Fruit fly (Drosophila melanogaster) whole organism, wandering third instar larva: ENCODE data around the gene CG14511.

Experiments
- Abd-B ChIP-seq: fragments of >200 bp; optimal IDR thresholded peaks from 2 replicates; lab custom pipeline; 2017; ENCODE audit warnings: missing biosample characterization, missing genetic modification characterization
- CG32264 ChIP-seq: fragments of 200-800 bp; sonication (Bioruptor generic); optimal IDR thresholded peaks from 2 replicates; lab custom pipeline; 2016; ENCODE audit warnings: missing biosample characterization, missing genetic modification characterization
- CG9705 ChIP-seq: fragments of 200-800 bp; sonication (Bioruptor generic); optimal IDR thresholded peaks from 2 replicates; lab custom pipeline; 2018; ENCODE audit warnings: missing biosample characterization, mild to moderate bottlenecking, missing genetic modification characterization
- CrebA ChIP-seq: fragments of 200-800 bp; sonication (Bioruptor generic); optimal IDR thresholded peaks from 2 replicates; lab custom pipeline; 2016; ENCODE audit warnings: missing biosample characterization, mild to moderate bottlenecking, missing genetic modification characterization, borderline replicate concordance
- Dfd ChIP-seq: fragments of >200 bp; optimal IDR thresholded peaks from 2 replicates; lab custom pipeline; 2017; ENCODE audit warnings: missing biosample characterization, missing genetic modification characterization
- GATAd ChIP-seq: sonication (Bioruptor generic); optimal IDR thresholded peaks from 2 replicates; lab custom pipeline; 2016; ENCODE audit warnings: missing biosample characterization, missing genetic modification characterization
- HLH106 ChIP-seq: fragments of 200-800 bp; optimal IDR thresholded peaks from 3 replicates; lab custom pipeline; 2019; ENCODE audit warnings: missing biosample characterization, mild to moderate bottlenecking, missing genetic modification characterization, moderate library complexity
- Hnf4 ChIP-seq: fragments of 200-800 bp; sonication (Bioruptor generic); optimal IDR thresholded peaks from 2 replicates; lab custom pipeline; 2016; ENCODE audit warnings: missing biosample characterization, mild to moderate bottlenecking, missing genetic modification characterization
- Hr78 ChIP-seq: fragments of >200 bp; optimal IDR thresholded peaks from 2 replicates; lab custom pipeline; 2017; ENCODE audit warnings: missing biosample characterization, missing genetic modification characterization
- Jra ChIP-seq: sonication (Bioruptor generic); optimal IDR thresholded peaks from 2 replicates; lab custom pipeline; 2016; ENCODE audit warnings: missing biosample characterization, missing genetic modification characterization
- Mio ChIP-seq: sonication (Bioruptor generic); optimal IDR thresholded peaks from 2 replicates; lab custom pipeline; 2016; ENCODE audit warnings: missing biosample characterization, missing genetic modification characterization
- Myc ChIP-seq: fragments of >200 bp; optimal IDR thresholded peaks from 2 replicates; lab custom pipeline; 2017
- Rel ChIP-seq, 2 experiments: fragments of 200-800 bp; sonication (Bioruptor generic) in 1 of 2; optimal IDR thresholded peaks; 2 replicates in 1 of 2; 3 replicates in 1 of 2; lab custom pipeline; 2016 to 2019; ENCODE audit warnings: mild to moderate bottlenecking in 2 of 2, missing biosample characterization in 2 of 2, missing genetic modification characterization in 2 of 2, moderate library complexity in 1 of 2
- Sp1 ChIP-seq: fragments of 200-800 bp; sonication (Bioruptor generic); optimal IDR thresholded peaks from 3 replicates; lab custom pipeline; 2019; ENCODE audit warnings: missing biosample characterization, mild to moderate bottlenecking, missing genetic modification characterization, moderate library complexity
- Vsx2 ChIP-seq: fragments of 200-300, 225-300 bp; sonication (Bioruptor generic); optimal IDR thresholded peaks from 2 replicates; lab custom pipeline; 2018; ENCODE audit warnings: missing biosample characterization, missing genetic modification characterization; ENCODE audit not compliant: partially characterized antibody
- brk ChIP-seq: fragments of 200-800 bp; sonication (Bioruptor generic); optimal IDR thresholded peaks from 2 replicates; lab custom pipeline; 2016; ENCODE audit warnings: missing biosample characterization, mild to moderate bottlenecking, missing genetic modification characterization
- dl ChIP-seq, 2 experiments: fragments of 175-275, 200-275 bp in 1 of 2; fragments of 200-275 bp in 1 of 2; sonication (Bioruptor generic); optimal IDR thresholded peaks; lab custom pipeline; 2018; ENCODE audit warnings: mild to moderate bottlenecking in 2 of 2, missing biosample characterization in 2 of 2, missing genetic modification characterization in 2 of 2, moderate library complexity in 2 of 2; ENCODE audit not compliant: partially characterized antibody in 2 of 2, insufficient read depth in 1 of 2
- foxo ChIP-seq, 2 experiments: fragments of 200-800 bp; sonication (Bioruptor generic); optimal IDR thresholded peaks; 2 replicates in 1 of 2; 3 replicates in 1 of 2; lab custom pipeline; 2016 to 2017; ENCODE audit warnings: missing biosample characterization in 2 of 2, missing genetic modification characterization in 2 of 2
- fru ChIP-seq: fragments of 200-800 bp; sonication (Bioruptor generic); optimal IDR thresholded peaks from 3 replicates; lab custom pipeline; 2016; ENCODE audit warnings: missing biosample characterization, mild to moderate bottlenecking, missing genetic modification characterization
- h ChIP-seq: fragments of 200-800 bp; sonication (Bioruptor generic); optimal IDR thresholded peaks from 3 replicates; lab custom pipeline; 2016; ENCODE audit warnings: missing biosample characterization, mild to moderate bottlenecking, missing genetic modification characterization
- jim ChIP-seq: fragments of 175-275, 200-325 bp; sonication (Bioruptor generic); optimal IDR thresholded peaks from 2 replicates; lab custom pipeline; 2016; ENCODE audit warnings: missing biosample characterization, mild to moderate bottlenecking, missing genetic modification characterization
- lola ChIP-seq: fragments of >200 bp; optimal IDR thresholded peaks from 2 replicates; lab custom pipeline; 2017; ENCODE audit warnings: missing biosample characterization, missing genetic modification characterization
- pan ChIP-seq: fragments of >200 bp; optimal IDR thresholded peaks from 2 replicates; lab custom pipeline; 2017
- psq ChIP-seq: fragments of 200-800 bp; sonication (Bioruptor generic); optimal IDR thresholded peaks from 3 replicates; lab custom pipeline; 2017; ENCODE audit warnings: missing biosample characterization, mild to moderate bottlenecking, missing genetic modification characterization, moderate library complexity
- rgr ChIP-seq: fragments of 200-800 bp; sonication (Bioruptor generic); optimal IDR thresholded peaks from 3 replicates; lab custom pipeline; 2016; ENCODE audit warnings: missing biosample characterization, mild to moderate bottlenecking, missing genetic modification characterization
- sage ChIP-seq: fragments of 200-800 bp; sonication (Bioruptor generic); optimal IDR thresholded peaks from 2 replicates; lab custom pipeline; 2016; ENCODE audit warnings: missing biosample characterization, mild to moderate bottlenecking, missing genetic modification characterization
- sv ChIP-seq: fragments of 200-800 bp; sonication (Bioruptor generic); optimal IDR thresholded peaks from 3 replicates; lab custom pipeline; 2016; ENCODE audit warnings: missing biosample characterization, missing genetic modification characterization
- tai ChIP-seq: sonication (Bioruptor generic); optimal IDR thresholded peaks from 2 replicates; lab custom pipeline; 2016; ENCODE audit warnings: missing biosample characterization, missing genetic modification characterization
- usp ChIP-seq: fragments of >200 bp; optimal IDR thresholded peaks from 2 replicates; lab custom pipeline; 2017; ENCODE audit warnings: missing biosample characterization, missing genetic modification characterization
- woc ChIP-seq: sonication (Bioruptor generic); optimal IDR thresholded peaks from 2 replicates; lab custom pipeline; 2016; ENCODE audit warnings: missing biosample characterization, mild to moderate bottlenecking, missing genetic modification characterization

The CG14511 gene

dm6 chr3R:29139767-29140755 lies 6.6 kb downstream of the CG14511 start:
- TF ChIP-seq rgr (GFP tag; lab: Kevin White, UChicago) (no peak), woc (no peak), Rel (GFP tag; optimal IDR thresholded peaks at IDR 0.05; lab: Kevin White, UChicago) (no peak), Rel (tag; optimal IDR thresholded peaks at IDR 0.05; lab: Kevin White, UChicago) (peak; percentile 88)
- TF ChIP-seq, all 38 proteins: peak for 1

- TF ChIP-seq CrebA (GFP tag; lab: Kevin White, UChicago) (no peak), sage (no peak)
These were observed 7.6 kb downstream of the CG14511 start for dm6 chr3R:29138961-29139527.

- TF ChIP-seq Myc (lab: Kevin White, UChicago) = peak; percentile 26
- TF ChIP-seq sv (GFP tag; lab: Kevin White, UChicago) = no peak
- no peak for TF ChIP-seq Abd-B (GFP tag; lab: Kevin White, UChicago)
- no peak for TF ChIP-seq GATAd (GFP tag; lab: Kevin White, UChicago)
These were observed 8.3 kb downstream of the CG14511 start, which contains the start of the genes Alg13 and superdeath for dm6 chr3R:29138407-29138806. Gene Alg13 (minus strand): TSS chr3R:29138573. Gene superdeath (plus strand): TSS chr3R:29138662.

dm6 chr3R:29130902-29131621 lies 15.6 kb downstream of the CG14511 start, which contains the start of the genes dgt6 and Vha100-1:
Gene dgt6 (minus strand): TSS chr3R:29130972.
Gene Vha100-1 (plus strand): TSS chr3R:29131193.
- TF ChIP-seq HLH106 (tag; lab: Kevin White, UChicago) = peak; percentile 34
- no peak for TF ChIP-seq dl (GFP tag; optimal IDR thresholded peaks at IDR 0.05; lab: Kevin White, UChicago; ENCODE audit: insufficient read depth in 1 of 2, partially characterized antibody in 2 of 2)
- no peak for TF ChIP-seq usp (GFP tag; lab: Kevin White, UChicago)
- TF ChIP-seq brk (GFP tag; lab: Kevin White, UChicago) = no peak
- TF ChIP-seq foxo (GFP tag; optimal IDR thresholded peaks at IDR 0.05; lab: Kevin White, UChicago) = no peak
- TF ChIP-seq lola (GFP tag; lab: Kevin White, UChicago) = no peak
- no peak for TF ChIP-seq h
- TF ChIP-seq Hnf4 = no peak
- TF ChIP-seq Mio (GFP tag; lab: Kevin White, UChicago) = no peak
- TF ChIP-seq woc = no peak
- no peak for TF ChIP-seq tai (GFP tag; lab: Kevin White, UChicago)
- TF ChIP-seq sage = no peak
- TF ChIP-seq psq (GFP tag; lab: Kevin White, UChicago) = no peak
- TF ChIP-seq Rel (GFP tag; optimal IDR thresholded peaks at IDR 0.05; lab: Kevin White, UChicago) = no peak
- TF ChIP-seq Rel (tag; optimal IDR thresholded peaks at IDR 0.05; lab: Kevin White, UChicago) = peak; percentile 45
- no peak for TF ChIP-seq Jra (GFP tag; lab: Kevin White, UChicago)
- no peak for TF ChIP-seq fru
- no peak for TF ChIP-seq Hr78
- no peak for TF ChIP-seq Abd-B (GFP tag; lab: Kevin White, UChicago)
- TF ChIP-seq Sp1 (GFP tag; lab: Kevin White, UChicago) = peak; percentile 29
- TF ChIP-seq Vsx2 (GFP tag; lab: Kevin White, UChicago) = no peak
- no peak for TF ChIP-seq Myc (lab: Kevin White, UChicago)
- TF ChIP-seq Dfd = no peak
- peak; percentile 28 for TF ChIP-seq CG9705
- no peak for TF ChIP-seq pan (lab: Kevin White, UChicago)
- no peak for TF ChIP-seq rgr (GFP tag; lab: Kevin White, UChicago)
- no peak for TF ChIP-seq sv (GFP tag; lab: Kevin White, UChicago)
- TF ChIP-seq CG32264 (GFP tag; lab: Kevin White, UChicago) = no peak
- no peak for TF ChIP-seq GATAd (GFP tag; lab: Kevin White, UChicago)
- TF ChIP-seq CrebA (GFP tag; lab: Kevin White, UChicago) = no peak
- no peak for TF ChIP-seq jim
- TF ChIP-seq, all 38 proteins: peak for 4
